Fruit fly (Drosophila melanogaster) Kc167 (cell line): Measurements from ENCODE around the gene CG9727.

ENCODE experiments used
- Sin3A ChIP-seq: fragments of >200 bp; optimal IDR thresholded peaks from 2 replicates; lab custom pipeline; 2018; ENCODE audit warnings: missing external identifiers
- ttk ChIP-seq: sonication (Bioruptor generic); optimal IDR thresholded peaks from 2 replicates; lab custom pipeline; 2017; ENCODE audit warnings: missing external identifiers

- no peak for TF ChIP-seq Sin3A
- no peak for TF ChIP-seq ttk
These were observed 547 bp upstream of the CG9727 start, which contains the start of gene Zif for dm6 chr3R:6457055-6457391.
